Worm (Caenorhabditis elegans) whole organism, L1 larva: ENCODE measurements around the gene T05G5.4.
A peak's percentile ranks its signal among the peaks of the same experiment; 100 is the strongest.

ENCODE experiments used
- C34B4.2 ChIP-seq: sonication (generic microtip); optimal IDR thresholded peaks from 2 replicates; lab custom pipeline; 2017; ENCODE audit warnings: mild to moderate bottlenecking, missing genetic modification characterization, missing compliant biosample characterization
- alr-1 ChIP-seq: fragments of 200-800 bp; sonication (Bioruptor generic); optimal IDR thresholded peaks from 2 replicates; lab custom pipeline; 2018; ENCODE audit warnings: borderline replicate concordance, mild to moderate bottlenecking, missing genetic modification characterization, missing compliant biosample characterization
- aly-2 ChIP-seq: fragments of 150-350 bp; optimal IDR thresholded peaks from 2 replicates; lab custom pipeline; 2014; ENCODE audit warnings: missing biosample characterization, missing genetic modification characterization
- ama-1 ChIP-seq: fragments of 150-350 bp; optimal IDR thresholded peaks from 2 replicates; lab custom pipeline; 2014
- blmp-1 ChIP-seq: fragments of 150-350 bp; optimal IDR thresholded peaks from 2 replicates; lab custom pipeline; 2014; ENCODE audit warnings: missing biosample characterization, missing genetic modification characterization
- ceh-8 ChIP-seq: fragments of 200-800 bp; sonication (Bioruptor generic); optimal IDR thresholded peaks from 2 replicates; lab custom pipeline; 2018; ENCODE audit warnings: mild to moderate bottlenecking, missing genetic modification characterization, moderate library complexity, missing compliant biosample characterization
- ceh-82 ChIP-seq, 3 experiments: fragments of 150-350 bp in 1 of 3; sonication (generic microtip) in 2 of 3; optimal IDR thresholded peaks; 2 replicates each; lab custom pipeline; 2014 to 2017; ENCODE audit warnings: missing biosample characterization in 3 of 3, missing genetic modification characterization in 3 of 3
- ceh-88 ChIP-seq: fragments of 200-800 bp; sonication (Bioruptor generic); IDR thresholded peaks from 2 replicates; pipeline ENCODE4 v1.3.6; 2022; ENCODE audit warnings: missing genetic modification characterization, missing compliant biosample characterization
- ces-1 ChIP-seq: fragments of 150-350 bp; optimal IDR thresholded peaks from 2 replicates; lab custom pipeline; 2014; ENCODE audit warnings: missing biosample characterization, missing genetic modification reagents, missing genetic modification characterization
- dsc-1 ChIP-seq: sonication (generic microtip); optimal IDR thresholded peaks from 2 replicates; lab custom pipeline; 2016; ENCODE audit warnings: mild to moderate bottlenecking, missing genetic modification characterization, missing compliant biosample characterization
- efl-1 ChIP-seq, 4 experiments: fragments of 150-350 bp; optimal IDR thresholded peaks in 3 of 4; peaks in 1 of 4; 1 replicate in 1 of 4; 2 replicates in 3 of 4; lab custom pipeline; 2014; ENCODE audit warnings: missing biosample characterization in 2 of 4, missing genetic modification characterization in 2 of 4, missing genetic modification reagents in 2 of 4
- egl-13 ChIP-seq: sonication (generic microtip); optimal IDR thresholded peaks from 2 replicates; lab custom pipeline; 2016; ENCODE audit warnings: missing genotype, missing genetic modification reagents, missing genetic modification characterization, missing compliant biosample characterization
- egl-27 ChIP-seq, 2 experiments: fragments of 150-350 bp in 1 of 2; sonication (generic microtip); optimal IDR thresholded peaks; 3 replicates each; lab custom pipeline; 2017 to 2018; ENCODE audit warnings: missing biosample characterization in 2 of 2, missing genetic modification characterization in 2 of 2, missing genetic modification reagents in 2 of 2
- elt-2 ChIP-seq: sonication (generic microtip); optimal IDR thresholded peaks from 2 replicates; lab custom pipeline; 2016; ENCODE audit warnings: missing genetic modification characterization, mild to moderate bottlenecking, inconsistent platforms, missing compliant biosample characterization, missing genetic modification reagents
- ets-5 ChIP-seq: fragments of 200-800 bp; sonication (Bioruptor generic); IDR thresholded peaks from 2 replicates; pipeline ENCODE4 v1.3.6; 2022; ENCODE audit warnings: missing genetic modification characterization, missing compliant biosample characterization
- fkh-10 ChIP-seq: sonication (generic microtip); optimal IDR thresholded peaks from 2 replicates; lab custom pipeline; 2017; ENCODE audit warnings: missing biosample characterization, missing genetic modification reagents, missing genetic modification characterization
- fos-1 ChIP-seq: fragments of 150-350 bp; optimal IDR thresholded peaks from 2 replicates; lab custom pipeline; 2014; ENCODE audit warnings: missing biosample characterization, missing genetic modification characterization
- hlh-4 ChIP-seq: sonication (generic microtip); optimal IDR thresholded peaks from 2 replicates; lab custom pipeline; 2016; ENCODE audit warnings: mild to moderate bottlenecking, missing genetic modification characterization, missing compliant biosample characterization
- irx-1 ChIP-seq: sonication (generic microtip); optimal IDR thresholded peaks from 2 replicates; lab custom pipeline; 2016; ENCODE audit warnings: missing genetic modification characterization, missing compliant biosample characterization
- isw-1 ChIP-seq: fragments of 200-800 bp; sonication (Bioruptor generic); IDR thresholded peaks from 2 replicates; pipeline ENCODE4 v1.3.6; 2022; ENCODE audit warnings: missing genetic modification characterization, missing compliant biosample characterization
- jun-1 ChIP-seq: fragments of 150-350 bp; optimal IDR thresholded peaks from 2 replicates; lab custom pipeline; 2014; ENCODE audit warnings: missing biosample characterization, missing genetic modification reagents, missing genetic modification characterization
- lin-13 ChIP-seq: fragments of 150-350 bp; optimal IDR thresholded peaks from 2 replicates; lab custom pipeline; 2014; ENCODE audit warnings: missing biosample characterization, missing genetic modification reagents, missing genetic modification characterization
- lin-39 ChIP-seq: fragments of 150-350 bp; optimal IDR thresholded peaks from 2 replicates; lab custom pipeline; 2014; ENCODE audit warnings: missing biosample characterization, missing genetic modification reagents, missing genetic modification characterization
- lir-3 ChIP-seq: sonication (generic microtip); optimal IDR thresholded peaks from 2 replicates; lab custom pipeline; 2016; ENCODE audit warnings: mild to moderate bottlenecking, missing genetic modification characterization, moderate library complexity, missing compliant biosample characterization; ENCODE audit not compliant: poor library complexity
- lsy-2 ChIP-seq, 2 experiments: fragments of 150-350 bp; optimal IDR thresholded peaks; 2 replicates each; lab custom pipeline; 2014; ENCODE audit warnings: missing biosample characterization in 2 of 2, missing genetic modification characterization in 2 of 2
- mab-9 ChIP-seq: fragments of 200-800 bp; sonication (Bioruptor generic); IDR thresholded peaks from 2 replicates; pipeline ENCODE4 v1.3.6; 2022; ENCODE audit warnings: missing genetic modification reagents, missing genetic modification characterization, missing compliant biosample characterization
- mdl-1 ChIP-seq, 2 experiments: fragments of 150-350 bp; optimal IDR thresholded peaks; 2 replicates each; lab custom pipeline; 2014 to 2017; ENCODE audit warnings: missing biosample characterization in 2 of 2, missing genetic modification characterization in 2 of 2, inconsistent platforms in 1 of 2
- mef-2 ChIP-seq: fragments of 150-350 bp; optimal IDR thresholded peaks from 2 replicates; lab custom pipeline; 2014; ENCODE audit warnings: missing biosample characterization, missing genetic modification characterization
- mep-1 ChIP-seq: fragments of 150-350 bp; optimal IDR thresholded peaks from 2 replicates; lab custom pipeline; 2014; ENCODE audit warnings: missing biosample characterization, missing genetic modification characterization
- nhr-12 ChIP-seq: sonication (generic microtip); optimal IDR thresholded peaks from 2 replicates; lab custom pipeline; 2017; ENCODE audit warnings: missing biosample characterization, missing genetic modification characterization
- nhr-20 ChIP-seq: sonication (generic microtip); optimal IDR thresholded peaks from 2 replicates; lab custom pipeline; 2016; ENCODE audit warnings: mild to moderate bottlenecking, missing genetic modification characterization, missing compliant biosample characterization
- nhr-47 ChIP-seq: sonication (generic microtip); optimal IDR thresholded peaks from 2 replicates; lab custom pipeline; 2016; ENCODE audit warnings: mild to moderate bottlenecking, missing genetic modification characterization, moderate library complexity, missing compliant biosample characterization
- nhr-71 ChIP-seq: sonication (generic microtip); optimal IDR thresholded peaks from 2 replicates; lab custom pipeline; 2016; ENCODE audit warnings: mild to moderate bottlenecking, missing genetic modification characterization, moderate library complexity, missing compliant biosample characterization
- nhr-76 ChIP-seq: sonication (generic microtip); optimal IDR thresholded peaks from 2 replicates; lab custom pipeline; 2017; ENCODE audit warnings: missing biosample characterization, missing genetic modification characterization
- nhr-77 ChIP-seq: fragments of 150-350 bp; optimal IDR thresholded peaks from 2 replicates; lab custom pipeline; 2014; ENCODE audit warnings: missing biosample characterization, missing genetic modification characterization
- nhr-85 ChIP-seq: sonication (generic microtip); peaks from one replicate; lab custom pipeline; 2016; ENCODE audit warnings: missing genetic modification characterization, inconsistent platforms, missing compliant biosample characterization
- nhr-90 ChIP-seq: sonication (generic microtip); optimal IDR thresholded peaks from 2 replicates; lab custom pipeline; 2016; ENCODE audit warnings: mild to moderate bottlenecking, missing genetic modification characterization, missing compliant biosample characterization; ENCODE audit not compliant: poor library complexity
- pax-3 ChIP-seq: fragments of 200-800 bp; sonication (Bioruptor generic); optimal IDR thresholded peaks from 2 replicates; lab custom pipeline; 2018; ENCODE audit warnings: mild to moderate bottlenecking, missing genetic modification characterization, moderate library complexity, missing compliant biosample characterization
- skn-1 ChIP-seq: fragments of 150-350 bp; optimal IDR thresholded peaks from 2 replicates; lab custom pipeline; 2014; ENCODE audit warnings: missing biosample characterization, missing genetic modification characterization
- snu-23 ChIP-seq: sonication (generic microtip); optimal IDR thresholded peaks from 2 replicates; lab custom pipeline; 2016; ENCODE audit warnings: missing genetic modification characterization, missing compliant biosample characterization
- sox-4 ChIP-seq: sonication (generic microtip); optimal IDR thresholded peaks from 2 replicates; lab custom pipeline; 2016; ENCODE audit warnings: missing genetic modification characterization, missing compliant biosample characterization
- sptf-1 ChIP-seq: fragments of 150-350 bp; optimal IDR thresholded peaks from 2 replicates; lab custom pipeline; 2014; ENCODE audit warnings: missing biosample characterization, missing genetic modification characterization
- sup-37 ChIP-seq: fragments of 200-800 bp; sonication (Bioruptor generic); optimal IDR thresholded peaks from 2 replicates; lab custom pipeline; 2018; ENCODE audit warnings: mild to moderate bottlenecking, missing genetic modification characterization, missing compliant biosample characterization
- swsn-7 ChIP-seq: sonication (generic microtip); optimal IDR thresholded peaks from 2 replicates; lab custom pipeline; 2016; ENCODE audit warnings: missing genetic modification characterization, missing compliant biosample characterization
- tbx-2 ChIP-seq: sonication (generic microtip); optimal IDR thresholded peaks from 2 replicates; lab custom pipeline; 2016; ENCODE audit warnings: missing genetic modification characterization, missing compliant biosample characterization
- tlp-1 ChIP-seq: fragments of 150-350 bp; optimal IDR thresholded peaks from 2 replicates; lab custom pipeline; 2014; ENCODE audit warnings: missing biosample characterization, missing genetic modification characterization
- unc-30 ChIP-seq: sonication (generic microtip); optimal IDR thresholded peaks from 2 replicates; lab custom pipeline; 2017; ENCODE audit warnings: missing biosample characterization, missing genetic modification characterization
- unc-86 ChIP-seq: sonication (generic microtip); optimal IDR thresholded peaks from 2 replicates; lab custom pipeline; 2016; ENCODE audit warnings: missing genetic modification characterization, missing compliant biosample characterization
- unc-98 ChIP-seq: fragments of 200-800 bp; sonication (Bioruptor generic); IDR thresholded peaks from 2 replicates; pipeline ENCODE4 v1.3.6; 2022; ENCODE audit warnings: missing genetic modification characterization, missing compliant biosample characterization
- zag-1 ChIP-seq: fragments of 150-350 bp; optimal IDR thresholded peaks from 2 replicates; lab custom pipeline; 2014; ENCODE audit warnings: missing biosample characterization, missing genetic modification characterization
- zip-4 ChIP-seq: fragments of 200-800 bp; sonication (Bioruptor generic); optimal IDR thresholded peaks from 2 replicates; lab custom pipeline; 2018; ENCODE audit warnings: mild to moderate bottlenecking, missing genetic modification characterization, moderate library complexity, missing compliant biosample characterization
- ztf-11 ChIP-seq, 2 experiments: sonication (generic microtip); optimal IDR thresholded peaks; 2 replicates each; lab custom pipeline; 2016 to 2017; ENCODE audit warnings: missing genetic modification characterization in 2 of 2, missing biosample characterization in 1 of 2, missing compliant biosample characterization in 1 of 2
- ztf-4 ChIP-seq: fragments of 150-350 bp; optimal IDR thresholded peaks from 2 replicates; lab custom pipeline; 2014; ENCODE audit warnings: missing biosample characterization, missing genetic modification characterization

T05G5.4 gene

ce11 chrIII:9766175-9766574, 17.4 kb downstream of the T05G5.4 start, which contains the start of gene cbp-1:
Gene cbp-1 (plus strand): TSS chrIII:9766509.
- no peak for TF ChIP-seq zip-4 (GFP tag; lab: Kevin White, UChicago)
- TF ChIP-seq ces-1 (GFP tag; lab: Kevin White, UChicago), result no peak
- TF ChIP-seq unc-98 (GFP tag; lab: Robert Waterston, UW), result no peak
- no peak for TF ChIP-seq mef-2
- TF ChIP-seq lsy-2 (tag; optimal IDR thresholded peaks at IDR 0.05; lab: Kevin White, UChicago), result peak; percentile 81 to 85
- no peak for TF ChIP-seq lin-13 (GFP tag; lab: Kevin White, UChicago)
- TF ChIP-seq ets-5 (GFP tag; lab: Robert Waterston, UW), result no peak
- TF ChIP-seq sptf-1 (tag; lab: Kevin White, UChicago), result no peak
- TF ChIP-seq nhr-76 (tag; lab: Kevin White, UChicago), result no peak
- TF ChIP-seq unc-86 (tag; lab: Kevin White, UChicago), result no peak
- no peak for TF ChIP-seq irx-1 (tag; lab: Kevin White, UChicago)
- no peak for TF ChIP-seq egl-27 (tag; optimal IDR thresholded peaks at IDR 0.05; lab: Kevin White, UChicago)
- TF ChIP-seq sox-4 (tag; lab: Kevin White, UChicago), result no peak
- no peak for TF ChIP-seq lir-3 (tag; lab: Kevin White, UChicago)
- peak; percentile 48 for TF ChIP-seq nhr-47 (tag; lab: Kevin White, UChicago)
- no peak for TF ChIP-seq alr-1 (tag; lab: Kevin White, UChicago)
- TF ChIP-seq ceh-88, result no peak; the same call in 1 of the 2 replicates
- TF ChIP-seq pax-3 (tag; lab: Kevin White, UChicago), result no peak
- peak; percentile 63 for TF ChIP-seq nhr-71
- no peak for TF ChIP-seq ceh-8 (GFP tag; lab: Kevin White, UChicago)
- no peak for TF ChIP-seq egl-13 (tag; lab: Kevin White, UChicago)
- TF ChIP-seq mep-1 (tag; lab: Kevin White, UChicago), result no peak
- TF ChIP-seq tlp-1 (tag; lab: Kevin White, UChicago), result no peak
- TF ChIP-seq nhr-12 (tag; lab: Kevin White, UChicago), result no peak
- TF ChIP-seq elt-2 (tag; lab: Kevin White, UChicago), result no peak
- TF ChIP-seq skn-1 (tag; lab: Kevin White, UChicago), result no peak
- no peak for TF ChIP-seq zag-1 (tag; lab: Kevin White, UChicago)
- TF ChIP-seq ceh-82 (tag; optimal IDR thresholded peaks at IDR 0.05; lab: Kevin White, UChicago), result peak; percentile 3 to 54 (median 4)
- TF ChIP-seq nhr-85, result peak; percentile 14
- no peak for TF ChIP-seq unc-30 (tag; lab: Kevin White, UChicago)
- TF ChIP-seq snu-23 (GFP tag; lab: Kevin White, UChicago), result peak; percentile 68
- TF ChIP-seq mab-9 (GFP tag; lab: Robert Waterston, UW), result no peak
- peak; percentile 8 for TF ChIP-seq fos-1 (tag; lab: Kevin White, UChicago)
- peak; percentile 72 for TF ChIP-seq ama-1 (lab: Kevin White, UChicago)
- TF ChIP-seq nhr-20 (tag; lab: Kevin White, UChicago), result peak; percentile 36
- TF ChIP-seq hlh-4 (tag; lab: Kevin White, UChicago), result no peak
- TF ChIP-seq ztf-11 (tag; optimal IDR thresholded peaks at IDR 0.05; lab: Kevin White, UChicago), result peak in 1 of 2 experiments; percentile 47
- TF ChIP-seq sup-37, result no peak
- no peak for TF ChIP-seq C34B4.2
- TF ChIP-seq efl-1 (optimal IDR thresholded peaks at IDR 0.05; lab: Kevin White, UChicago), result peak; percentile 69 to 75
- peak; percentile 16 to 90 for TF ChIP-seq efl-1 (GFP tag; optimal IDR thresholded peaks at IDR 0.05 in 1 of 2; lab: Kevin White, UChicago)
- no peak for TF ChIP-seq blmp-1
- TF ChIP-seq jun-1 (tag; lab: Kevin White, UChicago), result peak; percentile 12
- peak; percentile 38 for TF ChIP-seq nhr-90 (tag; lab: Kevin White, UChicago)
- TF ChIP-seq dsc-1 (tag; lab: Kevin White, UChicago), result peak; percentile 57
- peak; percentile 64 for TF ChIP-seq swsn-7
- peak; percentile 13 for TF ChIP-seq lin-39
- TF ChIP-seq tbx-2, result peak; percentile 32
- TF ChIP-seq nhr-77 (tag; lab: Kevin White, UChicago), result no peak
- TF ChIP-seq fkh-10, result no peak
- TF ChIP-seq ztf-4 (tag; lab: Kevin White, UChicago), result no peak
- TF ChIP-seq aly-2 (tag; lab: Kevin White, UChicago), result peak; percentile 48
- no peak for TF ChIP-seq isw-1 (GFP tag; lab: Robert Waterston, UW)
- TF ChIP-seq mdl-1 (tag; optimal IDR thresholded peaks at IDR 0.05; lab: Kevin White, UChicago), result peak in 1 of 2 experiments; percentile 44
